Worm (Caenorhabditis elegans): ENCODE data around the gene unc-112.

The unc-112 gene

ce11 chrV:14642016-14642415 is 54.4 kb downstream of the unc-112 start:
- TF ChIP-seq sma-9 (GFP tag; optimal IDR thresholded peaks at IDR 0.05) = no peak
- no peak for TF ChIP-seq sma-9 (tag; optimal IDR thresholded peaks at IDR 0.05)
